Worm (Caenorhabditis elegans): ENCODE measurements around the gene grl-17.

DNA sequence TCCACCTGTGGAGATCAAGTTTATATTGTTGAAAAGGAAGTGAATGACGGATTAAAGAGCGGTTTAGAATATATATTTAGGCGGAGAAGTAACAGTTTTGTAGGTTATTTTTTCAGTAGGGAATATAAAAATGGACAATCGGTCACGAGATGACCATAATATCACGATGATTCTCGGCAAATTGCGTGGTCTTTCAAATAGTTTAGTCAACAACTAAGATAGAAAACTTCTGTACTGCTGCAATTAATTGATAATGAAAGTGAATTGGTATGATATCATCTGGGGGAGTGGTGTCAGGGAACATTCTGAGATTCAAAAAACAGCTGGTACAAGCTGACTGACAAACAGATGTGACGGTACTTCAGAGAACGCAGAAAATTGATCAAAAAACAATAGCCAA, 44.7 kb upstream of the grl-17 start:
- TF ChIP-seq tab-1 (GFP tag; IDR thresholded peaks at IDR 0.05) (no peak), ztf-23 (GFP tag; IDR thresholded peaks at IDR 0.05) (no peak), ztf-29 (GFP tag; IDR thresholded peaks at IDR 0.05) (no peak), cog-1 (tag; optimal IDR thresholded peaks at IDR 0.05) (no peak), klf-2 (GFP tag; conservative IDR thresholded peaks at IDR 0.05) (no peak)
